Worm (Caenorhabditis elegans) whole organism, L3 larva: Measurements from ENCODE around the gene fbxb-98.
"Not testable (repeated sequence)": the region's sequence is repeated elsewhere in the genome, so short reads cannot be mapped to it uniquely, and the experiment has no call there.

ENCODE experiments used
- R02D3.7 ChIP-seq: fragments of 150-350 bp; optimal IDR thresholded peaks from 2 replicates; lab custom pipeline; 2014; ENCODE audit warnings: missing biosample characterization, missing genetic modification characterization
- aly-2 ChIP-seq: fragments of 150-350 bp; optimal IDR thresholded peaks from 2 replicates; lab custom pipeline; 2014; ENCODE audit warnings: missing biosample characterization, missing genetic modification characterization
- ama-1 ChIP-seq: fragments of 150-350 bp; optimal IDR thresholded peaks from 2 replicates; lab custom pipeline; 2018
- ceh-16 ChIP-seq: sonication (generic microtip); optimal IDR thresholded peaks from 2 replicates; lab custom pipeline; 2017; ENCODE audit warnings: missing biosample characterization, missing genetic modification characterization
- ceh-28 ChIP-seq: fragments of 150-350 bp; optimal IDR thresholded peaks from 2 replicates; lab custom pipeline; 2014; ENCODE audit warnings: missing biosample characterization, missing genetic modification reagents, missing genetic modification characterization
- ceh-9 ChIP-seq: sonication (generic microtip); optimal IDR thresholded peaks from 2 replicates; lab custom pipeline; 2018; ENCODE audit warnings: missing biosample characterization, missing genetic modification characterization
- daf-12 ChIP-seq: fragments of 150-350 bp; optimal IDR thresholded peaks from 2 replicates; lab custom pipeline; 2014; ENCODE audit warnings: missing biosample characterization, missing genetic modification reagents, missing genetic modification characterization
- egl-27 ChIP-seq: sonication (generic microtip); optimal IDR thresholded peaks from 4 replicates; lab custom pipeline; 2017; ENCODE audit warnings: missing biosample characterization, missing genetic modification reagents, missing genetic modification characterization
- elt-1 ChIP-seq: fragments of 150-350 bp; optimal IDR thresholded peaks from 2 replicates; lab custom pipeline; 2014; ENCODE audit warnings: missing biosample characterization, missing genetic modification characterization
- elt-2 ChIP-seq: sonication (generic microtip); optimal IDR thresholded peaks from 2 replicates; lab custom pipeline; 2016; ENCODE audit warnings: missing genetic modification reagents, mild to moderate bottlenecking, missing genetic modification characterization, missing compliant biosample characterization
- elt-3 ChIP-seq, 3 experiments: fragments of 150-350 bp in 1 of 3; sonication (generic microtip) in 2 of 3; optimal IDR thresholded peaks; 2 replicates in 2 of 3; 4 replicates in 1 of 3; lab custom pipeline; 2014 to 2017; ENCODE audit warnings: missing biosample characterization in 3 of 3, missing genetic modification characterization in 3 of 3
- eor-1 ChIP-seq, 2 experiments: fragments of 150-350 bp; optimal IDR thresholded peaks; 2 replicates each; lab custom pipeline; 2014 to 2018; ENCODE audit warnings: missing biosample characterization in 2 of 2, missing genetic modification characterization in 2 of 2
- fkh-10 ChIP-seq: sonication (generic microtip); optimal IDR thresholded peaks from 2 replicates; lab custom pipeline; 2017; ENCODE audit warnings: missing biosample characterization, missing genetic modification reagents, missing genetic modification characterization
- fos-1 ChIP-seq: fragments of 150-350 bp; optimal IDR thresholded peaks from 2 replicates; lab custom pipeline; 2014; ENCODE audit warnings: missing biosample characterization, missing genetic modification characterization
- jun-1 ChIP-seq: fragments of 150-350 bp; optimal IDR thresholded peaks from 2 replicates; lab custom pipeline; 2014; ENCODE audit warnings: missing biosample characterization, missing genetic modification reagents, missing genetic modification characterization
- nhr-11 ChIP-seq: fragments of 150-350 bp; optimal IDR thresholded peaks from 2 replicates; lab custom pipeline; 2014; ENCODE audit warnings: missing biosample characterization, missing genetic modification characterization
- nhr-23 ChIP-seq: fragments of 150-350 bp; optimal IDR thresholded peaks from 2 replicates; lab custom pipeline; 2014; ENCODE audit warnings: missing biosample characterization, missing genetic modification reagents, missing genetic modification characterization
- nhr-43 ChIP-seq: sonication (generic microtip); optimal IDR thresholded peaks from 2 replicates; lab custom pipeline; 2016; ENCODE audit warnings: mild to moderate bottlenecking, missing genetic modification characterization, missing compliant biosample characterization; ENCODE audit not compliant: poor library complexity, severe bottlenecking
- nhr-76 ChIP-seq: fragments of 150-350 bp; sonication (generic microtip); optimal IDR thresholded peaks from 5 replicates; lab custom pipeline; 2014; ENCODE audit warnings: missing biosample characterization, missing genetic modification characterization
- nhr-77 ChIP-seq: fragments of 150-350 bp; optimal IDR thresholded peaks from 2 replicates; lab custom pipeline; 2014; ENCODE audit warnings: missing biosample characterization, missing genetic modification characterization
- pha-4 ChIP-seq: fragments of 150-350 bp; optimal IDR thresholded peaks from 2 replicates; lab custom pipeline; 2014; ENCODE audit warnings: missing biosample characterization, missing genetic modification reagents, missing genetic modification characterization
- pqm-1 ChIP-seq: fragments of 150-350 bp; optimal IDR thresholded peaks from 2 replicates; lab custom pipeline; 2017; ENCODE audit warnings: missing biosample characterization, missing genetic modification characterization, inconsistent platforms
- sea-2 ChIP-seq: fragments of 150-350 bp; sonication (generic microtip); optimal IDR thresholded peaks from 4 replicates; lab custom pipeline; 2014; ENCODE audit warnings: missing biosample characterization, missing genetic modification reagents, missing genetic modification characterization
- unc-39 ChIP-seq: sonication (generic microtip); optimal IDR thresholded peaks from 4 replicates; lab custom pipeline; 2017; ENCODE audit warnings: missing biosample characterization, missing genetic modification characterization
- unc-62 ChIP-seq: fragments of 150-350 bp; sonication (generic microtip); optimal IDR thresholded peaks from 4 replicates; lab custom pipeline; 2014; ENCODE audit warnings: missing biosample characterization, missing genetic modification reagents, missing genetic modification characterization
- ztf-4 ChIP-seq: fragments of 150-350 bp; optimal IDR thresholded peaks from 2 replicates; lab custom pipeline; 2014; ENCODE audit warnings: missing biosample characterization, missing genetic modification characterization

fbxb-98 gene

ce11 chrII:1851716-1852115 lies 10.7 kb upstream of the fbxb-98 start:
- TF ChIP-seq eor-1 (tag; optimal IDR thresholded peaks at IDR 0.05; lab: Kevin White, UChicago) (no peak), jun-1 (tag; lab: Kevin White, UChicago) (peak; percentile 96), aly-2 (tag; lab: Kevin White, UChicago) (no peak), nhr-43 (tag; lab: Kevin White, UChicago) (peak; percentile 85), pha-4 (tag; lab: Kevin White, UChicago) (peak; percentile 52), elt-2 (tag; lab: Kevin White, UChicago) (peak; percentile 100), egl-27 (tag; lab: Kevin White, UChicago) (peak; percentile 44), pqm-1 (peak; percentile 99)
- TF ChIP-seq, all 47 proteins: peak for 6

ce11 chrII:1852503-1852902 lies 9.9 kb upstream of the fbxb-98 start, which contains the start of gene C52E2.2:
Gene C52E2.2, plus strand, starts transcription at chrII:1852803.
- TF ChIP-seq elt-1 (no peak), ceh-9 (no peak), egl-27 (tag; lab: Kevin White, UChicago) (no peak), fkh-10 (GFP tag; lab: Kevin White, UChicago) (no peak), jun-1 (tag; lab: Kevin White, UChicago) (no peak), fos-1 (no peak), eor-1 (tag; optimal IDR thresholded peaks at IDR 0.05; lab: Kevin White, UChicago) (no peak), pqm-1 (no peak), ceh-28 (tag; lab: Kevin White, UChicago) (no peak), nhr-77 (tag; lab: Kevin White, UChicago) (no peak)

- TF ChIP-seq nhr-11; elt-3 (tag; optimal IDR thresholded peaks at IDR 0.05; lab: Kevin White, UChicago); unc-62: not testable (repeated sequence)
- TF ChIP-seq, all 47 proteins: peak for 0; not testable (repeated sequence) for 47
Measured at ce11 chrII:1854094-1854493, 8.3 kb upstream of the fbxb-98 start, which contains the start of gene fbxb-95. Gene fbxb-95, plus strand, starts transcription at chrII:1854394.

- TF ChIP-seq ceh-16; elt-2 (tag; lab: Kevin White, UChicago); jun-1 (tag; lab: Kevin White, UChicago): not testable (repeated sequence)
- TF ChIP-seq, all 47 proteins: peak for 0; not testable (repeated sequence) for 47
Measured at ce11 chrII:1861285-1861793, 1.1 kb upstream of the fbxb-98 start, which contains the start of gene C16C4.18. Gene C16C4.18, minus strand, starts transcription at chrII:1861335.

- TF ChIP-seq nhr-11: no peak
- TF ChIP-seq fos-1: no peak
- TF ChIP-seq unc-39 (tag; lab: Kevin White, UChicago): no peak
- no peak for TF ChIP-seq ztf-4
- no peak for TF ChIP-seq sea-2
- no peak for TF ChIP-seq nhr-23
- TF ChIP-seq nhr-77 (tag; lab: Kevin White, UChicago): no peak
- TF ChIP-seq ama-1 (lab: Kevin White, UChicago): no peak
- TF ChIP-seq R02D3.7: no peak
- TF ChIP-seq nhr-43 (tag; lab: Kevin White, UChicago): no peak
- no peak for TF ChIP-seq elt-2 (tag; lab: Kevin White, UChicago)
- no peak for TF ChIP-seq ceh-28 (tag; lab: Kevin White, UChicago)
- TF ChIP-seq fkh-10 (GFP tag; lab: Kevin White, UChicago): no peak
- no peak for TF ChIP-seq nhr-76 (tag; lab: Kevin White, UChicago)
- no peak for TF ChIP-seq daf-12 (tag; lab: Kevin White, UChicago)
Measured at ce11 chrII:1864278-1864677, 1.8 kb downstream of the fbxb-98 start, which contains the start of gene C16C4.17. Gene C16C4.17, plus strand, starts transcription at chrII:1864578.

ce11 chrII:1865683-1866431 lies 3.4 kb downstream of the fbxb-98 start, which contains the start of gene math-15:
Gene math-15, plus strand, starts transcription at chrII:1866381.
- TF ChIP-seq pqm-1 (peak; percentile 11), nhr-43 (tag; lab: Kevin White, UChicago) (no peak), elt-2 (tag; lab: Kevin White, UChicago) (peak; percentile 67)

ce11 chrII:1869120-1869519 lies 6.7 kb downstream of the fbxb-98 start, which contains the start of gene math-14:
Gene math-14, plus strand, starts transcription at chrII:1869420.
- TF ChIP-seq elt-2 (tag; lab: Kevin White, UChicago): peak; percentile 29
- TF ChIP-seq ceh-9: no peak
- TF ChIP-seq pha-4 (tag; lab: Kevin White, UChicago): no peak
